Worm (Caenorhabditis elegans) whole organism, L2 larva: Measurements from ENCODE around the gene ztf-17.

Experiments
- ZK546.5 ChIP-seq: sonication (generic microtip); optimal IDR thresholded peaks from 2 replicates; lab custom pipeline; 2017; ENCODE audit warnings: missing biosample characterization, missing genetic modification characterization
- ama-1 ChIP-seq: fragments of 150-350 bp; optimal IDR thresholded peaks from 2 replicates; lab custom pipeline; 2018; ENCODE audit warnings: inconsistent platforms
- ceh-82 ChIP-seq: fragments of 150-350 bp; optimal IDR thresholded peaks from 2 replicates; lab custom pipeline; 2014; ENCODE audit warnings: missing biosample characterization, missing genetic modification characterization
- crh-2 ChIP-seq: sonication (generic microtip); optimal IDR thresholded peaks from 2 replicates; lab custom pipeline; 2017; ENCODE audit warnings: missing biosample characterization, missing genetic modification characterization
- fos-1 ChIP-seq: fragments of 150-350 bp; optimal IDR thresholded peaks from 2 replicates; lab custom pipeline; 2014; ENCODE audit warnings: missing biosample characterization, missing genetic modification characterization
- lin-13 ChIP-seq: fragments of 150-350 bp; optimal IDR thresholded peaks from 2 replicates; lab custom pipeline; 2014; ENCODE audit warnings: missing biosample characterization, missing genetic modification reagents, missing genetic modification characterization
- lin-39 ChIP-seq: fragments of 150-350 bp; optimal IDR thresholded peaks from 2 replicates; lab custom pipeline; 2014; ENCODE audit warnings: missing biosample characterization, missing genetic modification reagents, missing genetic modification characterization
- mab-5 ChIP-seq: fragments of 150-350 bp; optimal IDR thresholded peaks from 2 replicates; lab custom pipeline; 2014; ENCODE audit warnings: missing biosample characterization, missing genetic modification characterization
- mdl-1 ChIP-seq, 2 experiments: fragments of 150-350 bp in 1 of 2; sonication (generic microtip) in 1 of 2; optimal IDR thresholded peaks; 2 replicates each; lab custom pipeline; 2017; ENCODE audit warnings: missing biosample characterization in 2 of 2, missing genetic modification characterization in 2 of 2
- nhr-6 ChIP-seq: fragments of 150-350 bp; optimal IDR thresholded peaks from 2 replicates; lab custom pipeline; 2014; ENCODE audit warnings: missing biosample characterization, missing genetic modification characterization

ce11 chrII:7854942-7855341 lies 15.0 kb downstream of the ztf-17 start, which contains the start of gene mdt-10:
- no peak for TF ChIP-seq crh-2 (tag; lab: Kevin White, UChicago)
- no peak for TF ChIP-seq mdl-1 (tag; optimal IDR thresholded peaks at IDR 0.05; lab: Kevin White, UChicago)
- no peak for TF ChIP-seq lin-39 (tag; lab: Kevin White, UChicago)
- no peak for TF ChIP-seq fos-1 (tag; lab: Kevin White, UChicago)
- TF ChIP-seq ZK546.5 (tag; lab: Kevin White, UChicago), result no peak
- no peak for TF ChIP-seq lin-13
- no peak for TF ChIP-seq ama-1 (lab: Kevin White, UChicago)
- TF ChIP-seq nhr-6 (tag; lab: Kevin White, UChicago), result no peak
- no peak for TF ChIP-seq ceh-82
- no peak for TF ChIP-seq mab-5 (tag; lab: Kevin White, UChicago)
